Worm (Caenorhabditis elegans): Measurements from ENCODE around the gene mogs-1.

mogs-1 gene

ce11 chrIV:11021512-11022268 is at the start of gene mogs-1:
Gene mogs-1 (minus strand): TSS chrIV:11021928.
- TF ChIP-seq efl-1 (GFP tag; optimal IDR thresholded peaks at IDR 0.05), result no peak
- no peak for TF ChIP-seq him-1 (tag; optimal IDR thresholded peaks at IDR 0.05)
- no peak for TF ChIP-seq ZK185.1 (tag; optimal IDR thresholded peaks at IDR 0.05; ENCODE audit: poor library complexity, severe bottlenecking)
- TF ChIP-seq repo-1 (tag; optimal IDR thresholded peaks at IDR 0.05), result peak; percentile 6
- TF ChIP-seq cebp-1 (GFP tag; IDR thresholded peaks at IDR 0.05), result no peak
- peak; percentile 39 for TF ChIP-seq cebp-1 (tag; optimal IDR thresholded peaks at IDR 0.05)
- TF ChIP-seq nhr-179 (tag; optimal IDR thresholded peaks at IDR 0.05), result no peak
- 0 out of 2 replicates have a peak, but pooled peaks have one; percentile 4 for TF ChIP-seq mcd-1 (GFP tag; IDR thresholded peaks at IDR 0.05)
- TF ChIP-seq dox-1 (GFP tag; IDR thresholded peaks at IDR 0.05), result 0 out of 2 replicates have a peak, but pooled peaks have one; percentile 42
- TF ChIP-seq F33H1.4 (GFP tag; IDR thresholded peaks at IDR 0.05), result peak; percentile 59; the same call in 1 of the 2 replicates
- no peak for TF ChIP-seq F57A8.1 (GFP tag; optimal IDR thresholded peaks at IDR 0.05)
- peak; percentile 40 for TF ChIP-seq attf-5 (GFP tag; optimal IDR thresholded peaks at IDR 0.05)
- TF ChIP-seq B0336.3 (GFP tag; IDR thresholded peaks at IDR 0.05), result peak; percentile 32; the same call in 1 of the 2 replicates
- peak; percentile 52 for TF ChIP-seq nhr-80 (tag; optimal IDR thresholded peaks at IDR 0.05)
- peak; percentile 31 for TF ChIP-seq lin-54 (GFP tag; optimal IDR thresholded peaks at IDR 0.05)
- peak in 1 of 2 experiments; percentile 25 for TF ChIP-seq let-607 (tag; optimal IDR thresholded peaks at IDR 0.05)
- peak; percentile 57 for TF ChIP-seq ztf-26 (tag; optimal IDR thresholded peaks at IDR 0.05)
- TF ChIP-seq lsl-1 (GFP tag; optimal IDR thresholded peaks at IDR 0.05), result peak; percentile 64
- no peak for TF ChIP-seq ztf-28 (GFP tag; IDR thresholded peaks at IDR 0.05)

ce11 chrIV:11070895-11071294 is 49.2 kb upstream of the mogs-1 start:
- peak; percentile 32 for TF ChIP-seq ZK185.1 (tag; optimal IDR thresholded peaks at IDR 0.05; ENCODE audit: poor library complexity, severe bottlenecking)
- TF ChIP-seq ceh-27 (GFP tag; optimal IDR thresholded peaks at IDR 0.05), result peak; percentile 5

- TF ChIP-seq T26A5.8 (tag; optimal IDR thresholded peaks at IDR 0.05) (no peak), ztf-28 (GFP tag; IDR thresholded peaks at IDR 0.05) (no peak), cebp-1 (GFP tag; IDR thresholded peaks at IDR 0.05) (no peak), cebp-1 (tag; optimal IDR thresholded peaks at IDR 0.05) (no peak), egrh-3 (GFP tag; IDR thresholded peaks at IDR 0.05) (no peak), B0261.1 (tag; optimal IDR thresholded peaks at IDR 0.05) (no peak), bed-1 (GFP tag; IDR thresholded peaks at IDR 0.05) (no peak), attf-5 (GFP tag; optimal IDR thresholded peaks at IDR 0.05) (no peak)
Measured at ce11 chrIV:11068314-11068713, 46.6 kb upstream of the mogs-1 start.

ce11 chrIV:11067003-11067402 is 45.3 kb upstream of the mogs-1 start, which contains the start of gene ttr-17:
Gene ttr-17 (minus strand): TSS chrIV:11067026.
- TF ChIP-seq ceh-27 (GFP tag; optimal IDR thresholded peaks at IDR 0.05) (no peak), athp-1 (tag; optimal IDR thresholded peaks at IDR 0.05) (no peak), egl-44 (GFP tag; IDR thresholded peaks at IDR 0.05) (no peak), lin-35 (GFP tag; optimal IDR thresholded peaks at IDR 0.05) (no peak), egl-18 (GFP tag; IDR thresholded peaks at IDR 0.05) (no peak), cebp-2 (GFP tag; IDR thresholded peaks at IDR 0.05) (no peak), snpc-1.1 (tag; optimal IDR thresholded peaks at IDR 0.05; ENCODE audit: insufficient read depth) (no peak)

- no peak for TF ChIP-seq bed-2 (GFP tag; IDR thresholded peaks at IDR 0.05)
- TF ChIP-seq snpc-1.1 (tag; optimal IDR thresholded peaks at IDR 0.05; ENCODE audit: insufficient read depth), result no peak
- TF ChIP-seq madf-3 (GFP tag; IDR thresholded peaks at IDR 0.05), result no peak
- no peak for TF ChIP-seq ztf-28 (GFP tag; IDR thresholded peaks at IDR 0.05)
- TF ChIP-seq lin-26 (GFP tag; IDR thresholded peaks at IDR 0.05), result no peak
- TF ChIP-seq lsl-1 (GFP tag; optimal IDR thresholded peaks at IDR 0.05), result no peak
- no peak for TF ChIP-seq cebp-1 (GFP tag; IDR thresholded peaks at IDR 0.05)
- no peak for TF ChIP-seq cebp-1 (tag; optimal IDR thresholded peaks at IDR 0.05)
- no peak for TF ChIP-seq bed-1 (GFP tag; IDR thresholded peaks at IDR 0.05)
- no peak for TF ChIP-seq lin-54 (GFP tag; optimal IDR thresholded peaks at IDR 0.05)
- TF ChIP-seq ceh-79 (tag; optimal IDR thresholded peaks at IDR 0.05), result no peak
- no peak for TF ChIP-seq nhr-80 (tag; optimal IDR thresholded peaks at IDR 0.05)
- no peak for TF ChIP-seq F33H1.4 (GFP tag; IDR thresholded peaks at IDR 0.05)
- no peak for TF ChIP-seq chd-7 (tag; optimal IDR thresholded peaks at IDR 0.05)
- TF ChIP-seq F55B11.4 (tag; optimal IDR thresholded peaks at IDR 0.05; ENCODE audit: borderline replicate concordance, insufficient read depth), result no peak
- no peak for TF ChIP-seq mcd-1 (GFP tag; IDR thresholded peaks at IDR 0.05)
- TF ChIP-seq zim-3 (tag; optimal IDR thresholded peaks at IDR 0.05), result no peak
Measured at ce11 chrIV:11063962-11064361, 42.2 kb upstream of the mogs-1 start, which contains the start of gene ttr-16. Gene ttr-16 (minus strand): TSS chrIV:11064137.

Data from whole organism, young adult.